Fruit fly (Drosophila melanogaster): ENCODE data around the gene PolZ2.

The PolZ2 gene

dm6 chr3R:5587863-5588519, 682 bp upstream of the PolZ2 start, which contains the start of gene CG2926 (continued):
- no peak for TF ChIP-seq nerfin-1 (tag; optimal IDR thresholded peaks at IDR 0.05)
- TF ChIP-seq CG2129 (GFP tag; IDR thresholded peaks at IDR 0.05; ENCODE audit: partially characterized antibody): peak; percentile 68
- TF ChIP-seq CG6854 (GFP tag; optimal IDR thresholded peaks at IDR 0.05): no peak
- no peak for TF ChIP-seq CTCF (GFP tag; optimal IDR thresholded peaks at IDR 0.05)
- TF ChIP-seq CG31365 (tag; optimal IDR thresholded peaks at IDR 0.05): no peak
- peak in 1 of 2 experiments; percentile 33 for TF ChIP-seq crp (GFP tag; optimal IDR thresholded peaks at IDR 0.05)
- no peak for TF ChIP-seq run (tag; optimal IDR thresholded peaks at IDR 0.05)
- TF ChIP-seq CG33557 (GFP tag; optimal IDR thresholded peaks at IDR 0.05): no peak
- no peak for TF ChIP-seq odd (GFP tag; optimal IDR thresholded peaks at IDR 0.05)
- TF ChIP-seq CG17186 (GFP tag; optimal IDR thresholded peaks at IDR 0.05): peak; percentile 76
- TF ChIP-seq klu (GFP tag; IDR thresholded peaks at IDR 0.05): no peak
- TF ChIP-seq H15 (GFP tag; IDR thresholded peaks at IDR 0.05): no peak; the same call in 2 of the 3 replicates
- peak; percentile 40 for TF ChIP-seq CG13624 (GFP tag; optimal IDR thresholded peaks at IDR 0.05)
- peak; percentile 51 for TF ChIP-seq Ptx1 (GFP tag; IDR thresholded peaks at IDR 0.05)
- TF ChIP-seq CG6272 (GFP tag; IDR thresholded peaks at IDR 0.05): peak; percentile 62
- no peak for TF ChIP-seq CG31388 (GFP tag; optimal IDR thresholded peaks at IDR 0.05)
- no peak for TF ChIP-seq CG8089 (GFP tag; optimal IDR thresholded peaks at IDR 0.05)
- TF ChIP-seq wdn (GFP tag; IDR thresholded peaks at IDR 0.05): 0 out of 2 replicates have a peak, but pooled peaks have one; percentile 5
- no peak for TF ChIP-seq ken (GFP tag; IDR thresholded peaks at IDR 0.05)
- peak; percentile 91 for TF ChIP-seq ato (GFP tag; IDR thresholded peaks at IDR 0.05; ENCODE audit: partially characterized antibody)
- no peak for TF ChIP-seq fd102C (GFP tag; optimal IDR thresholded peaks at IDR 0.05)
- TF ChIP-seq CG11560 (tag; IDR thresholded peaks at IDR 0.05): no peak
- no peak for TF ChIP-seq ash1 (GFP tag; optimal IDR thresholded peaks at IDR 0.05)
- TF ChIP-seq Doc3 (GFP tag; IDR thresholded peaks at IDR 0.05; ENCODE audit: partially characterized antibody): peak; percentile 74; the same call in 2 of the 3 replicates
- no peak for TF ChIP-seq CG17568 (GFP tag; optimal IDR thresholded peaks at IDR 0.05)
- TF ChIP-seq Sox100B (GFP tag; optimal IDR thresholded peaks at IDR 0.05): no peak
- no peak for TF ChIP-seq CG7987 (GFP tag; optimal IDR thresholded peaks at IDR 0.05)
- TF ChIP-seq Rx (GFP tag; IDR thresholded peaks at IDR 0.05): no peak
- TF ChIP-seq ewg (GFP tag; optimal IDR thresholded peaks at IDR 0.05): no peak
- TF ChIP-seq Bdp1 (GFP tag; optimal IDR thresholded peaks at IDR 0.05): no peak
- no peak for TF ChIP-seq CG1024 (GFP tag; IDR thresholded peaks at IDR 0.05)
- TF ChIP-seq kay (GFP tag; optimal IDR thresholded peaks at IDR 0.05): peak; percentile 28
- no peak for TF ChIP-seq sqz (GFP tag; optimal IDR thresholded peaks at IDR 0.05)
- no peak for TF ChIP-seq disco-r (GFP tag; optimal IDR thresholded peaks at IDR 0.05)
- no peak for TF ChIP-seq da (GFP tag; optimal IDR thresholded peaks at IDR 0.05)
- TF ChIP-seq trh (GFP tag; optimal IDR thresholded peaks at IDR 0.05): no peak
- TF ChIP-seq Ada2b (GFP tag; IDR thresholded peaks at IDR 0.05): 0 out of 2 replicates have a peak, but pooled peaks have one; percentile 5
- no peak for TF ChIP-seq B-H2 (GFP tag; optimal IDR thresholded peaks at IDR 0.05)
- no peak for TF ChIP-seq fd64A (GFP tag; optimal IDR thresholded peaks at IDR 0.05)
- TF ChIP-seq CG17829 (tag; optimal IDR thresholded peaks at IDR 0.05): peak; percentile 57
- TF ChIP-seq Xbp1 (GFP tag; optimal IDR thresholded peaks at IDR 0.05): no peak
- TF ChIP-seq pnt (GFP tag; optimal IDR thresholded peaks at IDR 0.05): peak; percentile 33
- no peak for TF ChIP-seq mirr (GFP tag; optimal IDR thresholded peaks at IDR 0.05)
- TF ChIP-seq HmgD (GFP tag; optimal IDR thresholded peaks at IDR 0.05): peak; percentile 41
- peak; percentile 40 for TF ChIP-seq CG33213 (GFP tag; optimal IDR thresholded peaks at IDR 0.05)
- TF ChIP-seq sr (GFP tag; IDR thresholded peaks at IDR 0.05): no peak
- no peak for TF ChIP-seq CG8388 (GFP tag; optimal IDR thresholded peaks at IDR 0.05)
- no peak for TF ChIP-seq Max (GFP tag; optimal IDR thresholded peaks at IDR 0.05)
- peak; percentile 94 for TF ChIP-seq CG5245 (GFP tag; optimal IDR thresholded peaks at IDR 0.05)
- TF ChIP-seq sob (GFP tag; IDR thresholded peaks at IDR 0.05): peak; percentile 55; the same call in 1 of the 2 replicates
- peak; percentile 31 for TF ChIP-seq CG3163 (GFP tag; optimal IDR thresholded peaks at IDR 0.05)

Data from whole organism, embryonic.